Worm (Caenorhabditis elegans): ENCODE data around the gene msp-79.

DNA sequence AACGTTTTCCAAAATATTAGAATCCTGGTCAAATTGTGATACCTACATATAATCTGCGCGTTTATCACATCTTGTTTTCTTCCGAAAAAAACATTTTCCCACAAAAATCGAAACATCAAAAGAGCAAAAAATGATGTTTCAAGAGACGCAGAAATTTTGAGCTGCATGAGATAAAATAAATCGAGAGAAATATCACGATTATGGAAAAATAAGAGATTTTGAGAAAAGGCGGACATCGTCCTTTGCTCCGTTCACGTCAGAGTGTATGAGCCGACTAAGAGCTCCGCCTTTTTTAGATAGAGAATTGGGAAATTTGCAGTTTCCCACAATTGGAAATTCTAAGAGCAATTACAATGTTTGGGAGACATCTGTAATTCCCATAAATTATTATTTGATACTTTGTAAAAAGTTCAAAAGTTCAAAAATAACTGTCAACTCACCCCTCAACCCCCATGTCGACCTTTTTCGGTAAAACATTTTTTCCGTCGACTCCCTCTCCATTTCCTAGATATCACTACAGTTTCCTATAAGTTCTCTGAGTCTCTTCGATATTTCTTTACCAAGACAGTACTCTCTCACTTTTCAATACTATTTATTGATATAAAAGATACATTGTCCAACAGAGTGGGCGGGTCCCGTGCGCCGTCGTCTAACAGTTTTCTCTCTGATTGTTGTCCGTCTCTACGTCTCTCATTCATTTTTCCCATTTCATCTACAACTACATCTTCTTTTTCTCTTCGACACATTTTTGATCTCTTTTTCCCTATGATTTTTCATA lies 10.1 kb downstream of the msp-79 start:
- TF ChIP-seq nhr-6 (tag; optimal IDR thresholded peaks at IDR 0.05) = no peak
- TF ChIP-seq R02D3.7 (tag; optimal IDR thresholded peaks at IDR 0.05) = no peak
- TF ChIP-seq mdl-1 (tag; optimal IDR thresholded peaks at IDR 0.05) = peak in 1 of 2 experiments; percentile 57
- TF ChIP-seq aly-2 (tag; optimal IDR thresholded peaks at IDR 0.05) = no peak
- TF ChIP-seq nhr-28 (tag; optimal IDR thresholded peaks at IDR 0.05) = peak; percentile 94
- TF ChIP-seq skn-1 (tag; optimal IDR thresholded peaks at IDR 0.05) = no peak
- no peak for TF ChIP-seq nhr-76 (tag; optimal IDR thresholded peaks at IDR 0.05)
- no peak for TF ChIP-seq zag-1 (tag; optimal IDR thresholded peaks at IDR 0.05)
- no peak for TF ChIP-seq tag-97 (GFP tag; IDR thresholded peaks at IDR 0.05)

Data from whole organism, L4 larva.